Worm (Caenorhabditis elegans) whole organism, young adult: ENCODE measurements around the gene otpl-8.
A peak's percentile ranks its signal among the peaks of the same experiment; 100 is the strongest.

Experiments used
- B0261.1 ChIP-seq: sonication (generic microtip); optimal IDR thresholded peaks from 2 replicates; lab custom pipeline; 2016; ENCODE audit warnings: mild to moderate bottlenecking, missing genetic modification characterization, moderate library complexity, missing compliant biosample characterization
- C17E4.6 ChIP-seq: fragments of 200-800 bp; sonication (Bioruptor generic); IDR thresholded peaks from 2 replicates; pipeline ENCODE4 v1.3.6; 2022; ENCODE audit warnings: missing genetic modification reagents, missing genetic modification characterization, missing compliant biosample characterization
- D2030.7 ChIP-seq: fragments of 200-800 bp; sonication (Bioruptor generic); IDR thresholded peaks from 2 replicates; pipeline ENCODE4 v1.3.6; 2022; ENCODE audit warnings: missing genetic modification reagents, missing genetic modification characterization, missing compliant biosample characterization
- F33H1.4 ChIP-seq: fragments of 200-800 bp; sonication (Bioruptor generic); IDR thresholded peaks from 2 replicates; pipeline ENCODE4 v1.3.6; 2022; ENCODE audit warnings: missing genetic modification reagents, missing genetic modification characterization, missing compliant biosample characterization
- F39B2.1 ChIP-seq: fragments of 200-800 bp; sonication (Bioruptor generic); IDR thresholded peaks from 2 replicates; pipeline ENCODE4 v1.3.6; 2022; ENCODE audit warnings: missing genetic modification reagents, missing genetic modification characterization, missing compliant biosample characterization
- F57A8.1 ChIP-seq: fragments of 200-800 bp; sonication (Bioruptor generic); optimal IDR thresholded peaks from 2 replicates; lab custom pipeline; 2018; ENCODE audit warnings: mild to moderate bottlenecking, missing genetic modification characterization, moderate library complexity, missing compliant biosample characterization
- T26A5.8 ChIP-seq: sonication (generic microtip); optimal IDR thresholded peaks from 2 replicates; lab custom pipeline; 2016; ENCODE audit warnings: missing genetic modification characterization, missing compliant biosample characterization
- Y95B8A.8 ChIP-seq: fragments of 200-800 bp; sonication (Bioruptor generic); IDR thresholded peaks from 2 replicates; pipeline ENCODE4 v1.3.6; 2022; ENCODE audit warnings: missing genetic modification reagents, missing genetic modification characterization, missing compliant biosample characterization
- atf-7 ChIP-seq: sonication (generic microtip); optimal IDR thresholded peaks from 2 replicates; lab custom pipeline; 2017; ENCODE audit warnings: mild to moderate bottlenecking, missing genetic modification characterization, missing compliant biosample characterization
- bed-2 ChIP-seq: fragments of 200-800 bp; sonication (Bioruptor generic); IDR thresholded peaks from 2 replicates; pipeline ENCODE4 v1.3.6; 2022; ENCODE audit warnings: missing genetic modification reagents, missing genetic modification characterization, missing compliant biosample characterization
- ceh-40 ChIP-seq: fragments of 200-800 bp; sonication (Bioruptor generic); IDR thresholded peaks from 2 replicates; pipeline ENCODE4 v1.3.6; 2022; ENCODE audit warnings: missing genetic modification characterization, missing compliant biosample characterization
- ceh-91 ChIP-seq: fragments of 200-800 bp; sonication (Bioruptor generic); IDR thresholded peaks from 2 replicates; pipeline ENCODE4 v1.3.6; 2022; ENCODE audit warnings: missing genetic modification reagents, missing genetic modification characterization, missing compliant biosample characterization
- chd-7 ChIP-seq: sonication (generic microtip); optimal IDR thresholded peaks from 2 replicates; lab custom pipeline; 2016; ENCODE audit warnings: mild to moderate bottlenecking, missing genetic modification characterization, moderate library complexity, missing compliant biosample characterization
- dpff-1 ChIP-seq: sonication (generic microtip); optimal IDR thresholded peaks from 2 replicates; lab custom pipeline; 2017; ENCODE audit warnings: mild to moderate bottlenecking, missing genetic modification characterization, missing compliant biosample characterization
- dpl-1 ChIP-seq: fragments of 150-350 bp; optimal IDR thresholded peaks from 2 replicates; lab custom pipeline; 2014; ENCODE audit warnings: missing biosample characterization, missing genetic modification reagents, missing genetic modification characterization
- gei-17 ChIP-seq: fragments of 200-800 bp; sonication (Bioruptor generic); optimal IDR thresholded peaks from 2 replicates; lab custom pipeline; 2018; ENCODE audit warnings: mild to moderate bottlenecking, missing genetic modification characterization, missing compliant biosample characterization
- him-1 ChIP-seq: sonication (generic microtip); optimal IDR thresholded peaks from 2 replicates; lab custom pipeline; 2016; ENCODE audit warnings: missing genotype, missing genetic modification reagents, missing genetic modification characterization, missing compliant biosample characterization
- hmg-1.2 ChIP-seq: fragments of 200-800 bp; sonication (Bioruptor generic); IDR thresholded peaks from 2 replicates; pipeline ENCODE4 v1.3.6; 2022; ENCODE audit warnings: missing genetic modification reagents, missing genetic modification characterization, missing compliant biosample characterization
- let-607 ChIP-seq, 2 experiments: fragments of 200-800 bp in 1 of 2; sonication (Bioruptor generic) in 1 of 2; sonication (generic microtip) in 1 of 2; optimal IDR thresholded peaks; 2 replicates each; lab custom pipeline; 2016 to 2018; ENCODE audit warnings: mild to moderate bottlenecking in 2 of 2, missing compliant biosample characterization in 2 of 2, missing genetic modification characterization in 2 of 2, moderate library complexity in 2 of 2, missing genotype in 1 of 2
- lin-26 ChIP-seq: fragments of 200-800 bp; sonication (Bioruptor generic); IDR thresholded peaks from 2 replicates; pipeline ENCODE4 v1.3.6; 2022; ENCODE audit warnings: missing genetic modification reagents, missing genetic modification characterization, missing compliant biosample characterization
- madf-6 ChIP-seq: fragments of 200-800 bp; sonication (Bioruptor generic); IDR thresholded peaks from 2 replicates; pipeline ENCODE4 v1.3.6; 2022; ENCODE audit warnings: missing genetic modification reagents, missing genetic modification characterization, missing compliant biosample characterization
- madf-8 ChIP-seq: fragments of 200-800 bp; sonication (Bioruptor generic); conservative IDR thresholded peaks from 2 replicates; pipeline ENCODE4 v1.3.6; 2022; ENCODE audit warnings: missing genetic modification reagents, missing genetic modification characterization, missing compliant biosample characterization
- mes-4 ChIP-seq: sonication (generic microtip); optimal IDR thresholded peaks from 2 replicates; lab custom pipeline; 2016; ENCODE audit warnings: missing genotype, missing genetic modification characterization, missing compliant biosample characterization
- mxl-1 ChIP-seq: sonication (generic microtip); optimal IDR thresholded peaks from 2 replicates; lab custom pipeline; 2016; ENCODE audit warnings: missing genetic modification characterization, missing compliant biosample characterization
- nfyb-1 ChIP-seq: fragments of 200-800 bp; sonication (Bioruptor generic); IDR thresholded peaks from 2 replicates; pipeline ENCODE4 v1.3.6; 2022; ENCODE audit warnings: missing genetic modification reagents, missing genetic modification characterization, missing compliant biosample characterization
- nhr-27 ChIP-seq: fragments of 200-800 bp; sonication (Bioruptor generic); optimal IDR thresholded peaks from 2 replicates; lab custom pipeline; 2018; ENCODE audit warnings: mild to moderate bottlenecking, missing genetic modification characterization, moderate library complexity, missing compliant biosample characterization
- nhr-80 ChIP-seq: sonication (generic microtip); optimal IDR thresholded peaks from 2 replicates; lab custom pipeline; 2016; ENCODE audit warnings: missing genetic modification characterization, missing compliant biosample characterization
- sdz-38 ChIP-seq: sonication (generic microtip); optimal IDR thresholded peaks from 2 replicates; lab custom pipeline; 2016; ENCODE audit warnings: missing genotype, missing genetic modification characterization, missing compliant biosample characterization
- snpc-4 ChIP-seq, 5 experiments: fragments of 150-350 bp in 1 of 5; sonication (generic microtip) in 4 of 5; optimal IDR thresholded peaks; 2 replicates each; lab custom pipeline; 2014 to 2018; ENCODE audit warnings: missing genetic modification characterization in 5 of 5, missing biosample characterization in 3 of 5, antibody characterized with exemption in 2 of 5, mild to moderate bottlenecking in 2 of 5, missing compliant biosample characterization in 2 of 5, missing genotype in 2 of 5, moderate library complexity in 2 of 5, missing genetic modification reagents in 1 of 5
- tbx-9 ChIP-seq: sonication (generic microtip); optimal IDR thresholded peaks from 2 replicates; lab custom pipeline; 2016; ENCODE audit warnings: borderline replicate concordance, missing genetic modification characterization, inconsistent platforms, missing compliant biosample characterization
- unc-130 ChIP-seq: sonication (generic microtip); optimal IDR thresholded peaks from 2 replicates; lab custom pipeline; 2016; ENCODE audit warnings: missing genetic modification reagents, missing genetic modification characterization, missing compliant biosample characterization
- xnd-1 ChIP-seq: sonication (generic microtip); optimal IDR thresholded peaks from 2 replicates; lab custom pipeline; 2016; ENCODE audit warnings: missing genotype, missing genetic modification reagents, missing genetic modification characterization, missing compliant biosample characterization
- zfh-2 ChIP-seq: fragments of 200-800 bp; sonication (Bioruptor generic); conservative IDR thresholded peaks from 2 replicates; pipeline ENCODE4 v1.3.6; 2022; ENCODE audit warnings: missing genetic modification reagents, missing genetic modification characterization, missing compliant biosample characterization
- zim-3 ChIP-seq: sonication (generic microtip); optimal IDR thresholded peaks from 2 replicates; lab custom pipeline; 2017; ENCODE audit warnings: mild to moderate bottlenecking, missing genetic modification characterization, moderate library complexity, missing compliant biosample characterization
- ztf-28 ChIP-seq: fragments of 200-800 bp; sonication (Bioruptor generic); IDR thresholded peaks from 2 replicates; pipeline ENCODE4 v1.3.6; 2022; ENCODE audit warnings: missing genetic modification reagents, missing genetic modification characterization, missing compliant biosample characterization

The otpl-8 gene

ce11 chrX:12230357-12230756 is 40.4 kb downstream of the otpl-8 start:
- TF ChIP-seq mes-4 = no peak
- no peak for TF ChIP-seq chd-7 (tag; lab: Kevin White, UChicago)
- TF ChIP-seq let-607 (tag; optimal IDR thresholded peaks at IDR 0.05; lab: Kevin White, UChicago) = peak in 1 of 2 experiments; percentile 10
- TF ChIP-seq madf-6 = no peak
- TF ChIP-seq sdz-38 (tag; lab: Kevin White, UChicago) = no peak
- TF ChIP-seq nfyb-1 (GFP tag; lab: Robert Waterston, UW) = 0 out of 2 replicates have a peak, but pooled peaks have one; percentile 34
- TF ChIP-seq nhr-80 (tag; lab: Kevin White, UChicago) = peak; percentile 83
- TF ChIP-seq unc-130 (GFP tag; lab: Kevin White, UChicago) = no peak
- TF ChIP-seq, all 124 proteins: peak for 3

ce11 chrX:12229651-12230050 is 41.1 kb downstream of the otpl-8 start, which contains the start of gene cest-7:
Gene cest-7 (plus strand): TSS chrX:12229951.
- TF ChIP-seq ztf-28 (GFP tag; lab: Robert Waterston, UW) (no peak), lin-26 (GFP tag; lab: Robert Waterston, UW) (no peak), ceh-40 (GFP tag; lab: Robert Waterston, UW) (no peak), dpff-1 (no peak), ceh-91 (GFP tag; lab: Robert Waterston, UW) (no peak), zfh-2 (GFP tag; lab: Robert Waterston, UW) (no peak), Y95B8A.8 (GFP tag; lab: Robert Waterston, UW) (no peak), dpl-1 (GFP tag; lab: Kevin White, UChicago) (no peak), F33H1.4 (GFP tag; lab: Robert Waterston, UW) (no peak), him-1 (tag; lab: Kevin White, UChicago) (no peak), F57A8.1 (GFP tag; lab: Kevin White, UChicago) (no peak), zim-3 (tag; lab: Kevin White, UChicago) (no peak), mxl-1 (tag; lab: Kevin White, UChicago) (no peak), madf-8 (no peak), xnd-1 (no peak)
- TF ChIP-seq, all 124 proteins: peak for 0

- TF ChIP-seq tbx-9 (tag; lab: Kevin White, UChicago) (no peak), bed-2 (no peak), zim-3 (tag; lab: Kevin White, UChicago) (no peak), gei-17 (GFP tag; lab: Kevin White, UChicago) (no peak), snpc-4 (GFP tag; optimal IDR thresholded peaks at IDR 0.05; lab: Kevin White, UChicago) (no peak), snpc-4 (tag; optimal IDR thresholded peaks at IDR 0.05; lab: Kevin White, UChicago) (peak in 2 of 4 experiments; percentile 79 to 83), T26A5.8 (tag; lab: Kevin White, UChicago) (no peak), B0261.1 (tag; lab: Kevin White, UChicago) (no peak)
Observed at ce11 chrX:12227130-12227529, 43.6 kb downstream of the otpl-8 start.

- no peak for TF ChIP-seq D2030.7 (GFP tag; lab: Robert Waterston, UW)
- no peak for TF ChIP-seq F39B2.1 (GFP tag; lab: Robert Waterston, UW)
- TF ChIP-seq nhr-80 (tag; lab: Kevin White, UChicago) = peak; percentile 10
- TF ChIP-seq atf-7 (tag; lab: Kevin White, UChicago) = no peak
- TF ChIP-seq nhr-27 (tag; lab: Kevin White, UChicago) = no peak
- TF ChIP-seq C17E4.6 (GFP tag; lab: Robert Waterston, UW) = no peak
- no peak for TF ChIP-seq hmg-1.2 (GFP tag; lab: Robert Waterston, UW)
Observed at ce11 chrX:12225970-12226369, 44.8 kb downstream of the otpl-8 start, which contains the start of gene cest-9.1. Gene cest-9.1 (plus strand): TSS chrX:12226182.
